Worm (Caenorhabditis elegans) whole organism, L3 larva: ENCODE measurements around the gene K01F9.2.

ENCODE experiments used
- R02D3.7 ChIP-seq: fragments of 150-350 bp; optimal IDR thresholded peaks from 2 replicates; lab custom pipeline; 2014; ENCODE audit warnings: missing biosample characterization, missing genetic modification characterization
- ama-1 ChIP-seq: fragments of 150-350 bp; optimal IDR thresholded peaks from 2 replicates; lab custom pipeline; 2018
- lin-15B ChIP-seq: fragments of 150-350 bp; optimal IDR thresholded peaks from 2 replicates; lab custom pipeline; 2014; ENCODE audit warnings: missing biosample characterization, missing genetic modification characterization
- mdl-1 ChIP-seq: fragments of 150-350 bp; optimal IDR thresholded peaks from 2 replicates; lab custom pipeline; 2014; ENCODE audit warnings: missing biosample characterization, missing genetic modification characterization
- nhr-28 ChIP-seq: fragments of 150-350 bp; optimal IDR thresholded peaks from 2 replicates; lab custom pipeline; 2014; ENCODE audit warnings: missing biosample characterization, missing genetic modification characterization

- TF ChIP-seq R02D3.7 (tag; lab: Kevin White, UChicago) (no peak), ama-1 (no peak), lin-15B (tag; lab: Kevin White, UChicago) (no peak), mdl-1 (no peak), nhr-28 (tag; lab: Kevin White, UChicago) (no peak)
Measured at ce11 chrIII:8849507-8849906, 27.4 kb downstream of the K01F9.2 start, which contains the start of gene F44E2.8.
